Fruit fly (Drosophila melanogaster) whole organism, embryonic: Measurements from ENCODE around the gene Gorab.
A peak's percentile ranks its signal among the peaks of the same experiment; 100 is the strongest.

Experiments used
- Abd-B ChIP-seq: fragments of 200-800 bp; sonication (Bioruptor generic); optimal IDR thresholded peaks from 2 replicates; lab custom pipeline; 2018; ENCODE audit warnings: missing biosample characterization, mild to moderate bottlenecking, missing genetic modification characterization, moderate library complexity
- Awh ChIP-seq: fragments of 200-800 bp; sonication (Bioruptor generic); IDR thresholded peaks from 2 replicates; pipeline ENCODE4, ENCODE4 v1.3.6; 2022; ENCODE audit warnings: missing biosample characterization, missing genetic modification characterization
- CG10462 ChIP-seq: fragments of 200-800 bp; sonication (Bioruptor generic); optimal IDR thresholded peaks from 2 replicates; lab custom pipeline; 2016; ENCODE audit warnings: missing biosample characterization, missing genetic modification characterization
- CG11560 ChIP-seq: fragments of 200-800 bp; sonication (Bioruptor generic); IDR thresholded peaks from 3 replicates; pipeline ENCODE4 v1.3.6; 2022; ENCODE audit warnings: missing biosample characterization, missing genetic modification characterization
- CG12391 ChIP-seq: fragments of 200-800 bp; sonication (Bioruptor generic); optimal IDR thresholded peaks from 3 replicates; lab custom pipeline; 2018; ENCODE audit warnings: missing biosample characterization, mild to moderate bottlenecking, missing genetic modification characterization, moderate library complexity
- CG13287 ChIP-seq: fragments of 200-800 bp; sonication (Bioruptor generic); IDR thresholded peaks from 2 replicates; pipeline ENCODE4 v1.3.6; 2022; ENCODE audit warnings: missing biosample characterization, missing genetic modification characterization; ENCODE audit not compliant: partially characterized antibody
- CG14014 ChIP-seq: fragments of 200-800 bp; sonication (Bioruptor generic); IDR thresholded peaks from 2 replicates; pipeline ENCODE4 v1.3.6; 2022; ENCODE audit warnings: missing biosample characterization, missing genetic modification characterization
- CG14965 ChIP-seq: fragments of 200-800 bp; sonication (Bioruptor generic); optimal IDR thresholded peaks from 2 replicates; lab custom pipeline; 2016; ENCODE audit warnings: missing biosample characterization, missing genetic modification characterization, borderline replicate concordance
- CG1529 ChIP-seq: fragments of 200-800 bp; sonication (Bioruptor generic); optimal IDR thresholded peaks from 3 replicates; lab custom pipeline; 2018; ENCODE audit warnings: missing biosample characterization, missing genetic modification characterization
- CG15479 ChIP-seq: fragments of 200-800 bp; sonication (Bioruptor generic); optimal IDR thresholded peaks from 3 replicates; lab custom pipeline; 2019; ENCODE audit warnings: missing biosample characterization, mild to moderate bottlenecking, missing genetic modification characterization, moderate library complexity
- CG16813 ChIP-seq: fragments of 200-800 bp; sonication (Bioruptor generic); IDR thresholded peaks from 3 replicates; pipeline ENCODE4 v1.3.6; 2022; ENCODE audit warnings: missing biosample characterization, missing genetic modification characterization; ENCODE audit not compliant: partially characterized antibody
- CG17186 ChIP-seq: fragments of 200-800 bp; sonication (Bioruptor generic); optimal IDR thresholded peaks from 3 replicates; lab custom pipeline; 2017; ENCODE audit warnings: missing biosample characterization, missing genetic modification reagents, missing genetic modification characterization
- CG17361 ChIP-seq: fragments of 200-800 bp; sonication (Bioruptor generic); IDR thresholded peaks from 3 replicates; pipeline ENCODE4 v1.3.6; 2022; ENCODE audit warnings: missing biosample characterization, missing genetic modification characterization
- CG18764 ChIP-seq: fragments of 200-800 bp; sonication (Bioruptor generic); optimal IDR thresholded peaks from 3 replicates; lab custom pipeline; 2016; ENCODE audit warnings: missing biosample characterization, missing genetic modification characterization
- CG2202 ChIP-seq: fragments of 200-800 bp; sonication (Bioruptor generic); optimal IDR thresholded peaks from 2 replicates; lab custom pipeline; 2018; ENCODE audit warnings: missing biosample characterization, mild to moderate bottlenecking, missing genetic modification characterization
- CG30403 ChIP-seq: fragments of 200-800 bp; sonication (Bioruptor generic); optimal IDR thresholded peaks from 3 replicates; lab custom pipeline; 2016; ENCODE audit warnings: missing biosample characterization, missing genetic modification characterization
- CG3281 ChIP-seq: fragments of 200-800 bp; sonication (Bioruptor generic); optimal IDR thresholded peaks from 3 replicates; lab custom pipeline; 2017; ENCODE audit warnings: missing biosample characterization, mild to moderate bottlenecking, missing genetic modification characterization
- CG4328 ChIP-seq: fragments of 200-800 bp; sonication (Bioruptor generic); optimal IDR thresholded peaks from 3 replicates; lab custom pipeline; 2017; ENCODE audit warnings: missing biosample characterization, missing genetic modification reagents, missing genetic modification characterization
- CG6175 ChIP-seq: fragments of 200-800 bp; sonication (Bioruptor generic); IDR thresholded peaks from 3 replicates; pipeline ENCODE4 v1.3.6; 2022; ENCODE audit warnings: missing biosample characterization, missing genetic modification characterization
- CG6689 ChIP-seq: fragments of 200-800 bp; sonication (Bioruptor generic); IDR thresholded peaks from 2 replicates; pipeline ENCODE4 v1.3.6; 2022; ENCODE audit warnings: missing biosample characterization, missing genetic modification characterization
- CG6813 ChIP-seq: fragments of 200-800 bp; sonication (Bioruptor generic); optimal IDR thresholded peaks from 2 replicates; lab custom pipeline; 2017; ENCODE audit warnings: missing biosample characterization, missing genetic modification characterization, mild to moderate bottlenecking, moderate library complexity, missing genetic modification reagents
- CG8944 ChIP-seq: fragments of 200-800 bp; sonication (Bioruptor generic); optimal IDR thresholded peaks from 3 replicates; lab custom pipeline; 2016; ENCODE audit warnings: missing biosample characterization, missing genetic modification characterization
- CkIIα-i1 ChIP-seq: fragments of 200-800 bp; sonication (Bioruptor generic); IDR thresholded peaks from 2 replicates; pipeline ENCODE4 v1.3.6; 2022; ENCODE audit warnings: missing biosample characterization, missing genetic modification characterization
- Doc2 ChIP-seq: fragments of 200-800 bp; sonication (Bioruptor generic); IDR thresholded peaks from 2 replicates; pipeline ENCODE4 v1.3.6; 2022; ENCODE audit warnings: missing biosample characterization, missing genetic modification characterization
- Doc3 ChIP-seq: fragments of 200-800 bp; sonication (Bioruptor generic); IDR thresholded peaks from 3 replicates; pipeline ENCODE4 v1.3.6; 2022; ENCODE audit warnings: missing biosample characterization, missing genetic modification characterization; ENCODE audit not compliant: partially characterized antibody
- Hmr ChIP-seq: fragments of 200-800 bp; sonication (Bioruptor generic); optimal IDR thresholded peaks from 3 replicates; lab custom pipeline; 2017; ENCODE audit warnings: mild to moderate bottlenecking, missing biosample characterization, missing genetic modification reagents, missing genetic modification characterization
- Med ChIP-seq: fragments of 200-800 bp; sonication (Bioruptor generic); peaks from one replicate; lab custom pipeline; 2016; ENCODE audit warnings: missing biosample characterization, missing genetic modification characterization, mild to moderate bottlenecking, inconsistent platforms, moderate library complexity
- Mrtf ChIP-seq: fragments of 200-800 bp; sonication (Bioruptor generic); IDR thresholded peaks from 3 replicates; pipeline ENCODE4 v1.3.6; 2022; ENCODE audit warnings: missing biosample characterization, missing genetic modification characterization
- Nf-YA ChIP-seq: fragments of 200-800 bp; sonication (Bioruptor generic); IDR thresholded peaks from 2 replicates; pipeline ENCODE4 v1.3.6; 2022; ENCODE audit warnings: missing biosample characterization, missing genetic modification characterization
- PHDP ChIP-seq: fragments of 200-800 bp; sonication (Bioruptor generic); optimal IDR thresholded peaks from 3 replicates; lab custom pipeline; 2018; ENCODE audit warnings: missing biosample characterization, mild to moderate bottlenecking, missing genetic modification characterization, moderate library complexity
- Rx ChIP-seq: fragments of 200-800 bp; sonication (Bioruptor generic); IDR thresholded peaks from 2 replicates; pipeline ENCODE4 v1.3.6; 2022; ENCODE audit warnings: missing biosample characterization, missing genetic modification characterization
- abd-A ChIP-seq: fragments of 200-800 bp; sonication (Bioruptor generic); optimal IDR thresholded peaks from 3 replicates; lab custom pipeline; 2019; ENCODE audit warnings: missing biosample characterization, mild to moderate bottlenecking, missing genetic modification characterization, moderate library complexity
- bab2 ChIP-seq: fragments of 200-800 bp; sonication (Bioruptor generic); optimal IDR thresholded peaks from 2 replicates; lab custom pipeline; 2016; ENCODE audit warnings: missing biosample characterization, missing genetic modification characterization
- chinmo ChIP-seq: fragments of 200-800 bp; sonication (Bioruptor generic); IDR thresholded peaks from 4 replicates; pipeline ENCODE4 v1.3.6; 2022; ENCODE audit warnings: missing biosample characterization, missing genetic modification characterization; ENCODE audit not compliant: partially characterized antibody
- dati ChIP-seq: fragments of 200-800 bp; sonication (Bioruptor generic); IDR thresholded peaks from 2 replicates; pipeline ENCODE4 v1.3.6; 2022; ENCODE audit warnings: missing biosample characterization, missing genetic modification characterization
- fd64A ChIP-seq: fragments of 200-800 bp; sonication (Bioruptor generic); optimal IDR thresholded peaks from 3 replicates; lab custom pipeline; 2018; ENCODE audit warnings: missing biosample characterization, mild to moderate bottlenecking, missing genetic modification characterization
- fd96Cb ChIP-seq: fragments of 200-800 bp; sonication (Bioruptor generic); optimal IDR thresholded peaks from 2 replicates; lab custom pipeline; 2018; ENCODE audit warnings: missing biosample characterization, mild to moderate bottlenecking, missing genetic modification characterization, moderate library complexity
- ftz-f1 ChIP-seq: fragments of 200-800 bp; sonication (Bioruptor generic); optimal IDR thresholded peaks from 2 replicates; lab custom pipeline; 2016; ENCODE audit warnings: missing biosample characterization, missing genetic modification characterization
- gsb ChIP-seq: fragments of 200-800 bp; sonication (Bioruptor generic); IDR thresholded peaks from 2 replicates; pipeline ENCODE4 v1.3.6; 2022; ENCODE audit warnings: missing biosample characterization, missing genetic modification characterization
- gsb-n ChIP-seq: fragments of 200-800 bp; sonication (Bioruptor generic); optimal IDR thresholded peaks from 3 replicates; lab custom pipeline; 2018; ENCODE audit warnings: missing biosample characterization, mild to moderate bottlenecking, missing genetic modification characterization
- ind ChIP-seq: fragments of 200-800 bp; sonication (Bioruptor generic); optimal IDR thresholded peaks from 3 replicates; lab custom pipeline; 2016; ENCODE audit warnings: missing biosample characterization, missing genetic modification characterization
- kah ChIP-seq: fragments of 200-800 bp; sonication (Bioruptor generic); optimal IDR thresholded peaks from 2 replicates; lab custom pipeline; 2018; ENCODE audit warnings: missing biosample characterization, mild to moderate bottlenecking, missing genetic modification characterization
- lov ChIP-seq, 2 experiments: fragments of 200-800 bp in 1 of 2; fragments of >200 bp in 1 of 2; sonication (Bioruptor generic) in 1 of 2; IDR thresholded peaks in 1 of 2; optimal IDR thresholded peaks in 1 of 2; 2 replicates in 1 of 2; 3 replicates in 1 of 2; pipeline versions ENCODE4 v1.3.6 to Lab custom; 2017 to 2022; ENCODE audit warnings: missing biosample characterization in 1 of 2, missing genetic modification characterization in 1 of 2
- luna ChIP-seq: fragments of 200-800 bp; sonication (Bioruptor generic); optimal IDR thresholded peaks from 2 replicates; lab custom pipeline; 2016; ENCODE audit warnings: missing biosample characterization, missing genetic modification characterization
- pros ChIP-seq: fragments of 200-800 bp; sonication (Bioruptor generic); optimal IDR thresholded peaks from 3 replicates; lab custom pipeline; 2019; ENCODE audit warnings: missing biosample characterization, mild to moderate bottlenecking, missing genetic modification characterization, moderate library complexity
- slp2 ChIP-seq: fragments of 200-800 bp; sonication (Bioruptor generic); optimal IDR thresholded peaks from 2 replicates; lab custom pipeline; 2016; ENCODE audit warnings: missing biosample characterization, missing genetic modification characterization
- tx ChIP-seq: fragments of 200-800 bp; sonication (Bioruptor generic); optimal IDR thresholded peaks from 2 replicates; lab custom pipeline; 2016; ENCODE audit warnings: missing biosample characterization, missing genetic modification characterization
- usp ChIP-seq: fragments of >200 bp; optimal IDR thresholded peaks from 2 replicates; lab custom pipeline; 2017; ENCODE audit warnings: missing biosample characterization, missing genetic modification characterization
- vfl ChIP-seq: fragments of 200-800 bp; sonication (Bioruptor generic); optimal IDR thresholded peaks from 2 replicates; lab custom pipeline; 2016; ENCODE audit warnings: missing biosample characterization, missing genetic modification characterization
- vnd ChIP-seq: fragments of 200-800 bp; sonication (Bioruptor generic); IDR thresholded peaks from 3 replicates; pipeline ENCODE4 v1.3.6; 2022; ENCODE audit warnings: missing biosample characterization, missing genetic modification characterization; ENCODE audit not compliant: partially characterized antibody

Gene Gorab

DNA sequence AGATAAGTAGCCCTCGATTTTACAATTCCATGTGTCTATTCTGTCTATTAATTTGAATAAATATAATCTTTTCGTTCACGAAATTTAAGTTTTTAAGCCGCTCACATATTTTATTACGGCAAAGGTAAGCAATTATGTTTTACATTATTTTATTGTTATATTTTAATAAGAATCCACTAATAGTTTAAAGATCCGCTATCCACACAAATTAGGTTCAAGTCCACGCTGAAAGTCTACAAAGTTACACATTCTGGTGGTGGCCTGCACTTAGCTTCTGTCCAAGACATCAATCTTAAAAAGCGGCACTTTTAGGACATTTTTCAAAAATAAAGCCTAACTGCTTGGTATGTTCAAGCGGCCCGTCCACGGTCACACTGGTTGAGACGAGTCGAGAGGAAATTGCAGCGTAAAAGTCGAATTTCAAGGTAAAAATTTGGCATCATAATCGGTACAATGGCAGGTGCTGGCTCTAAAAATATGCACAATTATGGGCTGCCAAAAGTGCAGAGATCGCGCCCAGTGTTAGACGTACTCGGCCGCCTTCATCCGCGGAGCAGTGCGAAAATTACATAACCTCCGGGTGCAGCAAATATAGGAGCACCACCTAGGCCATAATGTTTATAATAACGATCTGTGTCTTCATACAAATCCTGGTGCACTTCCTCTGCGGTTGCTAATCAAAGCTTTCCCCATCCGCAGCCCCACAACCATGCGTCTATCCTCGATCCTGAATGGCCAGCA, 46.2 kb upstream of the Gorab start, which contains the start of the genes UQCR-Q and CG46525 (continued):
- TF ChIP-seq gsb-n (tag; lab: Kevin White, UChicago) (no peak), bab2 (GFP tag; lab: Kevin White, UChicago) (no peak), Hmr (GFP tag; lab: Kevin White, UChicago) (peak; percentile 78), CG1529 (GFP tag; lab: Kevin White, UChicago) (no peak), Doc2 (GFP tag; lab: Robert Waterston, UW) (no peak), Rx (GFP tag; lab: Robert Waterston, UW) (no peak), CG11560 (tag; lab: Robert Waterston, UW) (no peak), CG17361 (GFP tag; lab: Robert Waterston, UW) (no peak), CG6689 (GFP tag; lab: Robert Waterston, UW) (no peak), CG14014 (GFP tag; lab: Robert Waterston, UW) (no peak), CG14965 (GFP tag; lab: Kevin White, UChicago) (no peak), CG10462 (GFP tag; lab: Kevin White, UChicago) (no peak), kah (GFP tag; lab: Kevin White, UChicago) (no peak), fd96Cb (no peak), slp2 (no peak), CG6813 (no peak), Mrtf (GFP tag; lab: Robert Waterston, UW) (no peak), CG17186 (GFP tag; lab: Kevin White, UChicago) (no peak), Med (GFP tag; lab: Kevin White, UChicago) (peak; percentile 81), tx (GFP tag; lab: Kevin White, UChicago) (no peak), pros (GFP tag; lab: Kevin White, UChicago) (no peak), abd-A (no peak), dati (GFP tag; lab: Robert Waterston, UW) (no peak), Abd-B (peak; percentile 52), Awh (GFP tag; lab: Robert Waterston, UW) (no peak), CG15479 (GFP tag; lab: Kevin White, UChicago) (no peak), lov (optimal IDR thresholded peaks at IDR 0.05; lab: Kevin White, UChicago) (no peak), lov (GFP tag; IDR thresholded peaks at IDR 0.05; lab: Robert Waterston, UW) (no peak), PHDP (tag; lab: Kevin White, UChicago) (no peak), chinmo (GFP tag; lab: Robert Waterston, UW) (peak; percentile 33; the same call in 1 of the 4 replicates), CG16813 (GFP tag; lab: Robert Waterston, UW) (peak; percentile 48), gsb (GFP tag; lab: Robert Waterston, UW) (no peak), ftz-f1 (GFP tag; lab: Kevin White, UChicago) (peak; percentile 80), CG2202 (tag; lab: Kevin White, UChicago) (no peak), CG30403 (GFP tag; lab: Kevin White, UChicago) (no peak), CkIIα-i1 (GFP tag; lab: Robert Waterston, UW) (no peak), Nf-YA (GFP tag; lab: Robert Waterston, UW) (no peak), CG12391 (tag; lab: Kevin White, UChicago) (no peak), CG18764 (GFP tag; lab: Kevin White, UChicago) (no peak), Doc3 (no peak), usp (no peak), vnd (GFP tag; lab: Robert Waterston, UW) (no peak), vfl (no peak), CG8944 (no peak), CG13287 (GFP tag; lab: Robert Waterston, UW) (peak; percentile 39; the same call in 1 of the 2 replicates), CG3281 (no peak), fd64A (GFP tag; lab: Kevin White, UChicago) (no peak), CG4328 (GFP tag; lab: Kevin White, UChicago) (no peak), luna (GFP tag; lab: Kevin White, UChicago) (no peak), CG6175 (GFP tag; lab: Robert Waterston, UW) (no peak), ind (no peak)
